Fruit fly (Drosophila melanogaster): ENCODE data around the gene CG2162.

The CG2162 gene

dm6 chr3L:3081966-3082516, 47.0 kb downstream of the CG2162 start (continued):
- TF ChIP-seq chif (GFP tag; optimal IDR thresholded peaks at IDR 0.05) (no peak), esg (GFP tag; conservative IDR thresholded peaks at IDR 0.05) (no peak), GATAe (GFP tag; conservative IDR thresholded peaks at IDR 0.05) (no peak), NfI (GFP tag; optimal IDR thresholded peaks at IDR 0.05) (no peak), CG1647 (GFP tag; optimal IDR thresholded peaks at IDR 0.05) (no peak), CG6765 (GFP tag; optimal IDR thresholded peaks at IDR 0.05) (no peak), cad (GFP tag; optimal IDR thresholded peaks at IDR 0.05) (peak; percentile 50), slbo (GFP tag; IDR thresholded peaks at IDR 0.05) (no peak), exex (tag; optimal IDR thresholded peaks at IDR 0.05) (peak; percentile 52), amos (GFP tag; IDR thresholded peaks at IDR 0.05; ENCODE audit: partially characterized antibody) (no peak; the same call in 1 of the 2 replicates), Med (GFP tag) (peak; percentile 75), luna (GFP tag; optimal IDR thresholded peaks at IDR 0.05) (no peak), CG6689 (GFP tag; IDR thresholded peaks at IDR 0.05) (no peak), mirr (GFP tag; optimal IDR thresholded peaks at IDR 0.05) (peak; percentile 65), prd (optimal IDR thresholded peaks at IDR 0.05) (no peak), prd (GFP tag; IDR thresholded peaks at IDR 0.05) (no peak), CG11723 (GFP tag; optimal IDR thresholded peaks at IDR 0.05) (no peak), CG8478 (optimal IDR thresholded peaks at IDR 0.05) (no peak), bcd (GFP tag; optimal IDR thresholded peaks at IDR 0.05) (no peak), Lim3 (GFP tag; IDR thresholded peaks at IDR 0.05) (no peak), E2f2 (GFP tag; IDR thresholded peaks at IDR 0.05) (no peak), Nf-YA (GFP tag; IDR thresholded peaks at IDR 0.05) (no peak), shn (GFP tag; optimal IDR thresholded peaks at IDR 0.05) (no peak), dimm (GFP tag; IDR thresholded peaks at IDR 0.05) (no peak), CG5953 (GFP tag; IDR thresholded peaks at IDR 0.05) (no peak), CG15073 (GFP tag; optimal IDR thresholded peaks at IDR 0.05) (no peak), ham (GFP tag; IDR thresholded peaks at IDR 0.05) (no peak), Ets97D (GFP tag; optimal IDR thresholded peaks at IDR 0.05) (no peak), p53 (GFP tag; optimal IDR thresholded peaks at IDR 0.05) (no peak), CG1603 (tag; optimal IDR thresholded peaks at IDR 0.05) (no peak), CrebB (tag; optimal IDR thresholded peaks at IDR 0.05) (peak; percentile 8), CG17385 (GFP tag; optimal IDR thresholded peaks at IDR 0.05) (no peak), fu2 (GFP tag; optimal IDR thresholded peaks at IDR 0.05) (no peak), CG12299 (tag; optimal IDR thresholded peaks at IDR 0.05) (no peak), zen (tag; optimal IDR thresholded peaks at IDR 0.05) (no peak), CG9817 (tag; optimal IDR thresholded peaks at IDR 0.05) (no peak), CG13296 (GFP tag; optimal IDR thresholded peaks at IDR 0.05) (no peak), H2.0 (GFP tag; IDR thresholded peaks at IDR 0.05) (no peak), CG13894 (tag; optimal IDR thresholded peaks at IDR 0.05) (peak; percentile 97), crol (GFP tag; IDR thresholded peaks at IDR 0.05) (0 out of 2 replicates have a peak, but pooled peaks have one; percentile 28), ro (GFP tag; IDR thresholded peaks at IDR 0.05) (no peak), CG4360 (GFP tag; IDR thresholded peaks at IDR 0.05) (no peak), CG3065 (GFP tag; optimal IDR thresholded peaks at IDR 0.05) (no peak), Aef1 (GFP tag; IDR thresholded peaks at IDR 0.05) (no peak), CG12071 (GFP tag; optimal IDR thresholded peaks at IDR 0.05) (peak; percentile 33), Sry-δ (GFP tag; optimal IDR thresholded peaks at IDR 0.05) (no peak), fd64A (GFP tag; optimal IDR thresholded peaks at IDR 0.05) (no peak), CG4820 (GFP tag; optimal IDR thresholded peaks at IDR 0.05) (no peak), twi (tag; optimal IDR thresholded peaks at IDR 0.05) (no peak), CG42726 (GFP tag; IDR thresholded peaks at IDR 0.05; ENCODE audit: partially characterized antibody) (no peak), CG4617 (GFP tag; optimal IDR thresholded peaks at IDR 0.05; ENCODE audit: borderline replicate concordance) (no peak), sc (optimal IDR thresholded peaks at IDR 0.05) (no peak), sc (GFP tag; optimal IDR thresholded peaks at IDR 0.05) (no peak)
